Worm (Caenorhabditis elegans) whole organism, young adult: ENCODE results near the gene lelo-2.
A peak's percentile ranks its signal among the peaks of the same experiment; 100 is the strongest.
"Not testable (repeated sequence)": the region's sequence is repeated elsewhere in the genome, so short reads cannot be mapped to it uniquely, and the experiment has no call there.

ENCODE experiments used
- D2030.7 ChIP-seq: fragments of 200-800 bp; sonication (Bioruptor generic); IDR thresholded peaks from 2 replicates; pipeline ENCODE4 v1.3.6; 2022; ENCODE audit warnings: missing genetic modification reagents, missing genetic modification characterization, missing compliant biosample characterization
- F22D6.2 ChIP-seq: sonication (generic microtip); optimal IDR thresholded peaks from 2 replicates; lab custom pipeline; 2016; ENCODE audit warnings: mild to moderate bottlenecking, missing genetic modification characterization, missing compliant biosample characterization
- atf-7 ChIP-seq: sonication (generic microtip); optimal IDR thresholded peaks from 2 replicates; lab custom pipeline; 2017; ENCODE audit warnings: mild to moderate bottlenecking, missing genetic modification characterization, missing compliant biosample characterization
- cebp-2 ChIP-seq: fragments of 200-800 bp; sonication (Bioruptor generic); IDR thresholded peaks from 2 replicates; pipeline ENCODE4 v1.3.6; 2022; ENCODE audit warnings: missing genetic modification characterization, missing compliant biosample characterization
- ceh-58 ChIP-seq: fragments of 200-800 bp; sonication (Bioruptor generic); IDR thresholded peaks from 2 replicates; pipeline ENCODE4 v1.3.6; 2022; ENCODE audit warnings: missing genetic modification characterization, missing compliant biosample characterization
- ets-4 ChIP-seq: fragments of 200-800 bp; sonication (Bioruptor generic); optimal IDR thresholded peaks from 2 replicates; lab custom pipeline; 2018; ENCODE audit warnings: mild to moderate bottlenecking, missing genetic modification characterization, missing compliant biosample characterization
- hlh-26 ChIP-seq: fragments of 200-800 bp; sonication (Bioruptor generic); conservative IDR thresholded peaks from 2 replicates; pipeline ENCODE4 v1.3.6; 2022; ENCODE audit warnings: missing genetic modification reagents, missing genetic modification characterization, missing compliant biosample characterization
- hsf-1 ChIP-seq: fragments of 200-800 bp; sonication (Bioruptor generic); IDR thresholded peaks from 2 replicates; pipeline ENCODE4 v1.3.6; 2022; ENCODE audit warnings: missing genetic modification reagents, missing genetic modification characterization, missing compliant biosample characterization
- lin-35 ChIP-seq, 3 experiments: fragments of 150-350 bp in 2 of 3; sonication (generic microtip) in 1 of 3; optimal IDR thresholded peaks; 2 replicates each; lab custom pipeline; 2014 to 2018; ENCODE audit warnings: missing biosample characterization in 3 of 3, missing genetic modification characterization in 3 of 3, missing genetic modification reagents in 3 of 3
- lin-54 ChIP-seq: fragments of 200-800 bp; sonication (Bioruptor generic); optimal IDR thresholded peaks from 2 replicates; lab custom pipeline; 2018; ENCODE audit warnings: mild to moderate bottlenecking, missing genetic modification characterization, missing compliant biosample characterization
- madf-3 ChIP-seq: fragments of 200-800 bp; sonication (Bioruptor generic); IDR thresholded peaks from 2 replicates; pipeline ENCODE4 v1.3.6; 2022; ENCODE audit warnings: missing genetic modification reagents, missing genetic modification characterization, missing compliant biosample characterization
- sea-2 ChIP-seq: fragments of 200-800 bp; sonication (Bioruptor generic); IDR thresholded peaks from 2 replicates; pipeline ENCODE4 v1.3.6; 2022; ENCODE audit warnings: missing genetic modification characterization, missing compliant biosample characterization
- somi-1 ChIP-seq: fragments of 200-800 bp; sonication (Bioruptor generic); optimal IDR thresholded peaks from 2 replicates; lab custom pipeline; 2018; ENCODE audit warnings: mild to moderate bottlenecking, missing genetic modification characterization, missing compliant biosample characterization
- tbx-9 ChIP-seq: sonication (generic microtip); optimal IDR thresholded peaks from 2 replicates; lab custom pipeline; 2016; ENCODE audit warnings: borderline replicate concordance, missing genetic modification characterization, inconsistent platforms, missing compliant biosample characterization
- zfh-2 ChIP-seq: fragments of 200-800 bp; sonication (Bioruptor generic); conservative IDR thresholded peaks from 2 replicates; pipeline ENCODE4 v1.3.6; 2022; ENCODE audit warnings: missing genetic modification reagents, missing genetic modification characterization, missing compliant biosample characterization

Gene lelo-2

ce11 chrIII:1380535-1381274 is 46.3 kb downstream of the lelo-2 start, which contains the start of the genes pals-21 and Y82E9BR.6:
Gene pals-21, minus strand, starts transcription at chrIII:1380635.
Gene Y82E9BR.6, plus strand, starts transcription at chrIII:1381224.
- TF ChIP-seq somi-1 (GFP tag; lab: Kevin White, UChicago), result no peak
- TF ChIP-seq cebp-2 (GFP tag; lab: Robert Waterston, UW), result 0 out of 2 replicates have a peak, but pooled peaks have one; percentile 8
- no peak for TF ChIP-seq ceh-58 (GFP tag; lab: Robert Waterston, UW)
- TF ChIP-seq madf-3, result no peak

- TF ChIP-seq atf-7 (tag; lab: Kevin White, UChicago); ets-4; tbx-9 (tag; lab: Kevin White, UChicago): not testable (repeated sequence)
These were observed 49.1 kb downstream of the lelo-2 start, which contains the start of gene pals-40 for ce11 chrIII:1377903-1378302. Gene pals-40, minus strand, starts transcription at chrIII:1378003.

ce11 chrIII:1375491-1375890 is 51.5 kb downstream of the lelo-2 start, which contains the start of gene Y82E9BR.10:
Gene Y82E9BR.10, minus strand, starts transcription at chrIII:1375591.
- not testable (repeated sequence) for TF ChIP-seq hlh-26 (GFP tag; lab: Robert Waterston, UW); lin-35 (GFP tag; optimal IDR thresholded peaks at IDR 0.05; lab: Kevin White, UChicago); F22D6.2

ce11 chrIII:1374355-1374807 is 52.6 kb downstream of the lelo-2 start, which contains the start of gene Y82E9BR.20:
Gene Y82E9BR.20, plus strand, starts transcription at chrIII:1374405.
- no peak for TF ChIP-seq D2030.7
- TF ChIP-seq zfh-2 (GFP tag; lab: Robert Waterston, UW), result peak; percentile 67

- TF ChIP-seq sea-2 (GFP tag; lab: Robert Waterston, UW) (no peak), hsf-1 (no peak), lin-54 (GFP tag; lab: Kevin White, UChicago) (no peak)
- TF ChIP-seq, all 124 proteins: peak for 0
These were observed 54.5 kb downstream of the lelo-2 start for ce11 chrIII:1372563-1372962.
